Worm (Caenorhabditis elegans) whole organism, dauer: ENCODE measurements around the gene T19C3.3.

Experiments used
- unc-62 ChIP-seq: sonication (generic microtip); optimal IDR thresholded peaks from 2 replicates; lab custom pipeline; 2017; ENCODE audit warnings: missing biosample characterization, missing genetic modification reagents, missing genetic modification characterization

Gene T19C3.3

DNA sequence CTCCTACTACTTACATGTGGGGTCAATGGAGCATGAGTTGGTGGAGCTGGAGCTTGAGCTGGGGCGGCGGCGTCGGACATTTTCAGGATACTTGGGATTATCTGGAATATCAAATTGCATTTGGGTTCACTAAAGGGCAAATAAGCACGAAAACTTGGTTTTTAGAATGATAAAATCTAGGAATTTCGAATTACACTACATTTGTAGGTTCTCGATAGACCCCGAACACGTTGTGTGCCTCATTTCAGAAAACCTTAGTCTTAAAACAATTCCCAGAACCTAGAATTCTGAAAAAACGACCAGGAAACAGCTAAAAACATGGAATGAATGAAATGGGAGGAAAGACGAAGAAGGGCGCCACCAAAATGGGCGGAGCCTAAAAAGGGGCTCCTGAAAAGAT, at the start of gene T19C3.3:
TSS of gene T19C3.3 (minus strand) at position 101 of the 400 bp plus-strand sequence.
- no peak for TF ChIP-seq unc-62 (GFP tag; lab: Kevin White, UChicago)

DNA sequence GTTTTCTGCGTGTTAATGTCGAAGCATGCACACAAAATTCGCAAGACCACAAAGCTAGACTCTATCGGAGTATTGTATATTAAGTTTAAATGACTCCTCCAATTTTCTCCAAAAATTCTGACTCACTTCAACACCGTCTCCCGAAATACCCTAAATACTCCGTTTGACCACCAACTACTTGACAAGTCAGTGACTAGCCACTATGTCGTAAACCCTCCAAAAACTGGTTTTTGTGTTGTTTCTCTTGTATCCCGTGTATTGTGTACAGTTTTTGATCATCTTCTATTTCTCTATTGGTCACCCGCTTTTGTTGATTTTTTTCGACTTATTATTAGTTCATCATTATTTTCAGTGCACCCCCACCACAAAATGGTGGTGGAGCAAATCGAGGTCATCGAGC, 44.0 kb upstream of the T19C3.3 start, which contains the start of gene C09F5.1:
TSS of gene C09F5.1 (plus strand) at position 353 of the 400 bp plus-strand sequence.
- no peak for TF ChIP-seq unc-62 (GFP tag; lab: Kevin White, UChicago)

DNA sequence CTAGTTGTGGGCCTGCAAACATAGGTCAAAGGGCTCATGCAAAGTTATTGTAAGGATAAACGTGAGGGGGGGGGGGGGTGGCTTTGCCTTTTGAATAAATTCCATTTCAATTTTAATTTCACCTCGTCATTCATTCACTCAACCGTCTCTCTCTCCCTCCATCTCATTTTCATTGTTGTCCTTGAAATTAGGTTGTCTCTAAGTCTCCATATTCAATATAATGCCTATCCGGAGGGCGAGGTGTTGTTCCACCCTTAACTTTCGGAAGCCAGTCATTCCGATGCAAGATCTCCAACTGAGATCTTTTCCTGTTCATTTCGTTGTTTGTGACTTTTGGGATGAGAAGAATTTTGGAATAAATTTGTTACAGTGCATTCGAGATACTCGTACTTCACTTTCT, 42.9 kb upstream of the T19C3.3 start:
- TF ChIP-seq unc-62 (GFP tag; lab: Kevin White, UChicago) = no peak

DNA sequence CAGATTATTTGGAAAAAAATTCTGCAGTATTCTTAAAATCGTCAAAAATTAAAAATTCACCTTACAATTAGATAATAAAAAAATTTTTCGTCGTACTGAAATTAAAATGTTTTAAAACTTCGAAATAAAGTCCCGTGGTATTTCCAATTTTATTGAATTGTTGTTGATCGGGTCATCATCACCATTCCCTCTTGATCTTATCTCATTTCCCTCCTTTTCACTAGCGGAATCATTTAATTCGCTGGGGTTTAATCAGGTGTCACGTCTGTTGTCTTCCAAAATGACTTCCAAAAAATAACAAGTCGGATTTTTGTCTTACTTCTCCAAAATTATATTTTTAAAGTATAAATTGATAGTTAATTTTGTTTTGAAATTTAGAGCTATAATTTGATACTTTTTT, 42.3 kb upstream of the T19C3.3 start:
- TF ChIP-seq unc-62 (GFP tag; lab: Kevin White, UChicago) = no peak

DNA sequence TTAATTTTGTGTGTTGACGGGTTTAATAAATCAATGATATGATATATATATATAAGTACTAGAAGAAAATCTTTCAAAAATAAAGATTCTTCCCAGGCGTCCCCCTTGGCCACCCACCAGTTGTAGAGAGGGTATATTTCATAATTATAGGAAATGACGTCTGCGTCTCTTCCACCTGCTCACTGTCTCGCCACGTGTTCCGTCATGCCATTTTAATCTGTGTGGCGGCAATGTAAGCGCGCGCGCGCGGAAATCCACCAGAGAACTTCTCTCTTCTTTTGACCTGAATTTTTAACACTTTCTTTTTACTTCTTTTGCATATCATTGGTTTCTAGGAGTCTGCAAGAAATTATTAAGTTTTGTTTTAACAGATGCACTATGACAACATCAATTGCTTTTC, 40.0 kb upstream of the T19C3.3 start:
- TF ChIP-seq unc-62 (GFP tag; lab: Kevin White, UChicago) = no peak

DNA sequence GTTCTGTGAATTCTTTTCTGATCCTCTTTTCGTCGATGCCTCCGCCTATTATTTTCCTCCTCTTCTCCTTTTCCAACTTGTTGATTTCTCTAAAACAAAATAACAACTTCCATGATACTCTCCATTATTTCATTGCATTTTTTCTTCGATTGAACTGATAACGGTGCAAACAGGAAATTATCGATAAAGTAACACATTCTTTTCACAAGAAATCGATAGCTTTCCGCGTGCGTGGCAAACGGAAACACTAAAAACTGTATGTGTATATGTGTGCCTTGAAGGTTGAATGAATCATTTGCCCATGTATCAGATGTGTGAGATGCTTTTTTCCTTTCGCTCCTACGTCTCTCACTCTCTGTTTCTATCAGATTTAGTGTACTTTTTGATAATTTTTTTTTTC, 37.2 kb upstream of the T19C3.3 start:
- TF ChIP-seq unc-62 (GFP tag; lab: Kevin White, UChicago) = no peak

DNA sequence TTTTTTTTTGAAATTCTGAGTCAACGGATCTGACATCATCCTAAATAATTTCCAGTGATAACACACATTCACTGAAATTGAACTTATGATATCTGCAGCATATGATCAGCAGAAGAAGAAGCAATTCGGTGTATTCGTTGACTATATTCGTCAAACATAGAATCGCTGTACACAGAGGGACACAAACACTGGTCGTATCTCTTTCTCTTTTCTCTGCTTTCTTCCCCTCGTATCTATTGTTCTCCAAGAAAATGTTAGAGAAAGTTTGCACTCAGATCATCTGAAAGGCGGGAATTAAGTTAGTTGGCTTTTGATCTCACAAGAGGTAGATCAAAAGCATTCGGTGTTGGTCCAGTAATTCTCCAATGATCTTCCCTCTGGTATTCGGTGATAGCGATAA, 36.2 kb upstream of the T19C3.3 start:
- no peak for TF ChIP-seq unc-62 (GFP tag; lab: Kevin White, UChicago)

DNA sequence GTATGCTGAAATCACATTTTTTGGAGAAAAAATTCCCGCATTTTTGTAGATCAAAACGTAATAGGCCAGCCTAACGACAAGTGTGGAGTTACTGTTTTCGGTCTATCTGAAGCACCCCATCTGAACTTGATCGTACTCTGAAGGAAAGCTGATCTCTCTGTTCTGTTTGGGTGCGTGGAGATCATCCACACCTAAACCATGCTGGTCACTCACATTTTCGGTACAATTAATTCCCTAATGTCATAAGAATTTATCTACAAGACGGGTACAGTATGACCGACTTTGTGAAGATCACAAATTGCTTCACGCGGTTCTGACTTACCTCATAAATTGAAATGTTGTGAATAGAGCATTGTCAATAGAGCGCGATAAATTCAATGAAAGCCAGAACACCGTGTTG, 35.6 kb upstream of the T19C3.3 start:
- no peak for TF ChIP-seq unc-62 (GFP tag; lab: Kevin White, UChicago)

DNA sequence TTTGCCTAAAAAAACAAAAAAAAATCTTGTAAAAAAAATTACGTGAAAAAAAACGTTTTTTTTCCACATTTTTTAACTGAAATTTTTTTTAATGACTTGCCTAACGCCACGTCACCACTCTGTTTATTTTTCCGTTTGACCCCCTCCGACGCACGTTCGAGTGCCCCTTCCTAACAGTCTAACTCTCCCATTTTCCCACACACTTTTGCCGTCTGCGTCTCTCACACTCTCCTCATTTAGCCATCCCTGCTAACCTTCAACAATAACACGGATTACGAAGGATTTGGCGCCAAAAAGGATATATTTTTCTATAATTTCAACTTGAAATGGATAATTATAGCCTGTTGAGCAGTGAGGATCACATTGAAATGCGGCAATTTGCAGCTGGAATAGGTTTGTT, 32.9 kb upstream of the T19C3.3 start:
- no peak for TF ChIP-seq unc-62 (GFP tag; lab: Kevin White, UChicago)

DNA sequence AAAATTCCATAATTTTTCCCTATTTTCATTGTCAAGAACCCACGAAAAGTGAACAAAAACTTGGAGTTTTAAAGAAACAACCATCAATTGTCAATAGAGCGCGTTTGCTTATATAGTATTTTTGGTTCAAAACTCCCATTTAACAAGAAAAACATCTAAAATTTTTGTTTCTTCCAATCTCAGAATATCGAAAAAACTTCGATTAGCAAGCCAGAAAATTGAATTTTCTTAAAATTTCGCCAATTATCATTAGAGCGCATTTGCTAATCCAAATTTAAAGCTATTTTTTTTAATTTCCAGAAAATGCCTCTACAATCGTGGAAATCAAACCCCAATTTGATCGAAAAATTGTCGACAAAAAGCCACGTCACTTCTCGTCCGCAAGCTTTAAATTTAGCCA, 32.1 kb upstream of the T19C3.3 start, which contains the start of gene orai-1:
TSS of gene orai-1 (plus strand) at position 301 of the 400 bp plus-strand sequence.
- TF ChIP-seq unc-62 (GFP tag; lab: Kevin White, UChicago) = no peak

DNA sequence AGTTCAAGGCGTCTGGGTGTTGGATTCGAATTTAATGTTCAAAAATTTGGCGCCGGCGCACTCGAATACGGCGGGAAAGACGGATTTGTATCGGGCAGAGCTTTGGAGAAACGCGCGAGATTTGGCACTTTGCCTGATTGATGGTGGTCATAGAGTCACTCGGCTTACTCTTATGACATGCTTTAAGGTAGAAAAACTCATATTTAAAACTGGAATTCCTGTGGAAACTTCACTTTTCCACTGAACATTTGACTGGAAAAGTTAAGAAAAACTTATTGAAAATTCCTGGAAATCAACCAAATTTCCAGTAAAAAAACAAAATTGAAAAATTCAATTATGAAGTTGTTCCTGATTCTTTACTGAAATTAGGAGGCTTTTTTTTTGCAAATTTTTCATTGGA, 30.3 kb upstream of the T19C3.3 start:
- no peak for TF ChIP-seq unc-62 (GFP tag; lab: Kevin White, UChicago)

DNA sequence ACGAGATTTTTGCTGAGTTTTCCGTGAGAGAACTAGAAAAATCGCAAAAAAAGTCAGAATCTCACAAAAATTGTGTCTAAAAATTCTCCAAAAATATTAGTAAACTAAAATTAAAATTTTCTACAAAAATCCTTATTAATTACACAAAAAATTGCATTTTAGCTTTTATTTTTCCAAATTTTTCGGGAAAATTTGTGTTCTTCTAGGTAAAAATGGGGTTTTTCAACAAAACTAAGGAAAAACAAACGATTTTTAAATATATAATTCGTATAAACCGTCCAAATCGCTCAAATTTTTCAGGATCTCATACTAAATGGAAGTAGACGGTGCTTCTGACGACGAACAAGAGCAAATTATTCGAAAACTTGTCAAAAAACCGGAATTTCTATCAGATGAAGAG, 27.4 kb upstream of the T19C3.3 start, which contains the start of gene W06E11.1:
TSS of gene W06E11.1 (plus strand) at position 301 of the 400 bp plus-strand sequence.
- no peak for TF ChIP-seq unc-62 (GFP tag; lab: Kevin White, UChicago)

DNA sequence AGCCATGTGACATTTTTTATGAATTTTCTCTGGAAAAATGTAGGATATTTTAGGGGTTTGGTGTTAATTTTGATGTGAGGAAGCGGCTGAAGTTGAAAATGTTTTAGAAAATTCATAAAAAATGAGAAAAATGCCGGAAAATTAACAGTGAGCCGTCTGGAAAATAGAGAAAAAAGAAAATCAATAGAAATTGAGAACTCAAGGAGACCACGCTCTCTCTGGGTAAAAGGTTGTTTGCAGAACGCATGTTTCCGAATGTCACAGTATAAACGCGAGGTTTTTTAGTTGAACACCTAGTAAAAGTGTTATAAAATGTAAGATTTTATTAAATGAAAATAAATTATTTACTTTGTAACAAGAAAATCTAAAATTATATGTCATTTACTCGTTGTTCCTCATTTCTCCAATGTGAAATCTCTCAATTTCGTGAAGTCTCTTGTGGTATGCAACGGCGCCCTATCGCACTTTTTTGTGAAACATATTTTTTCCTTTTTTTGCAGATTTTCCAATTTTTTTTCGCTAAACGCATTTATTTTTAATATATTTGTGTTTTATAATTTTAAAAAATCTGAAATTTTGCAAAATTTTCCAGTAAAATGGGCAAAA, 26.0 kb upstream of the T19C3.3 start, which contains the start of the genes tag-266 and tag-267:
TSS of gene tag-266 (minus strand) at position 29 of the 606 bp plus-strand sequence.
TSS of gene tag-267 (plus strand) at position 593 of the 606 bp plus-strand sequence.
- no peak for TF ChIP-seq unc-62 (GFP tag; lab: Kevin White, UChicago)

DNA sequence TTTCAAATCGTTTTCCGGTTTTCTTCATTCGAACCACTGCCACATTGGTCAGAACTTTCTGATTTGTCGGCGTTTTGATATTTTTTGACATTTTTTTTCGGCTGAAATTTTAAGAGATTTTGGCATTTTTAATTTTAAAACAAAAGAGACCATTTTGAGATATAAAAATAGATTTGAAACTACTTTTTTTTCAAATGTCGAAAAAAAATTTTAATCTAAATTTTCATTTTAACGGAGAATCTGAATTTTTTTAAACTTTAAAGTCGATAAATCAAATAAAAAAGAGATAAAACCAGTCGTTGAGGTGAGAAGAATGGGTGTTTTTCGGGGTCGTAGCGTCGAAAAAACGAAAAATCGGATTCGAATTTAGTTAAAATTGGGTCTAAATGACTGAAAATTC, 24.0 kb upstream of the T19C3.3 start, which contains the start of gene sbds-1:
TSS of gene sbds-1 (minus strand) at position 101 of the 400 bp plus-strand sequence.
- no peak for TF ChIP-seq unc-62 (GFP tag; lab: Kevin White, UChicago)

DNA sequence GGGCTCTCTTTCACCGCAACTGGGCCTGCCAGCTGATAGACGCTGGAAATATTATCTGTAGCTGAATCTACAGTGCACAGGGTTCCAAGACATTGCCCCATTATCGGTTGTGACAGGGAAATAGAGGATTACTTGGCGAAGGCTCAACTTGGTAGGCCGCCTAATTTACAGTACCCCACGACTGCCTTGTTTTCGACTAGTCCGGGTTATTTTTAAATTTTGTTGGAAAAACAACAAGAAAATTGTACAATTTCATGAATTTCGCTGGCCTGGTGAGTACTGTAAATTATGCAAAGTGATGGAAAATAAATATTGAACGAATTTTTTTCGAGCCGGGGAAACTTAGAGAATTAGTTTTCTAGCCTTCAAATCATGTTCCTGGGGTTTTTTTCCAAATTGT, 21.7 kb upstream of the T19C3.3 start, which contains the start of gene T19C3.7:
TSS of gene T19C3.7 (minus strand) at position 101 of the 400 bp plus-strand sequence.
- no peak for TF ChIP-seq unc-62 (GFP tag; lab: Kevin White, UChicago)

DNA sequence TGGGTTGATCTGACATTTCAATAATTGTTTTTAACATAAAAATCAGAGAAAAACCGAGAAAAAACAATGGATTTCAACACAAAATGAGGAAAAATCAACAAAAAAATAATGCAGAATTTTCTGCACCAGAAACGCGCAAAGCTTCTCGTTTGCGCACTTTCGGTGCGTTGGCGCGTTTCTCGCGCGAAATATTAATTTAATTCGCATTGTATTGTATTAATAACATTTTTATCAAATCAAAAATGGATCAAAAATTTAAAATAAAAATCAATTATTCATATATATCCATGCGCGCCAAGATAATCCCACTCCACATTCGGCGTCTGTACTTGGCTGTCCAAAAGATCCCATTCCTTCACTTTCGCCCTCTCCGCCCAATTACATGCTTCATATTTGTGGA, 20.3 kb upstream of the T19C3.3 start, which contains the start of gene fem-2:
TSS of gene fem-2 (minus strand) at position 9 of the 400 bp plus-strand sequence.
- no peak for TF ChIP-seq unc-62 (GFP tag; lab: Kevin White, UChicago)

DNA sequence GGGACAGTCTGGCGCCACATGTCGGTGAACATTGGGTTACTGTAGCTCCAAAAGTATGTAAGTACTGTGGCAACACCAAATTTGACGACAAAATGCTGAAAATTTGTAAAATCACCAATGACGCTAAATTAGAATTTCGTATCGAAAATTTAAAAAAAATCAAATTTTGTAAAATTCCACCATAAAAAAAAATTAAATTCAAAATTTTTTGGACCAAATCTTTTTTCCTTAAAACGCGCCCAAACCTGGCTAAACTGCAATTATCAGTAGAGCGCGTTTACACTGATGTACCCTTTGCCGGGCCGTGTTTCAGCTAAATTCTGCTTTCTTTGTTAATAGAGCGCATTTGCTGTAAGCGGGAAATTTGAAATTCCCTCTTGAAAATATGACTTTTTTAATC, 17.1 kb upstream of the T19C3.3 start, which contains the start of gene T19C3.6:
TSS of gene T19C3.6 (minus strand) at position 101 of the 400 bp plus-strand sequence.
- TF ChIP-seq unc-62 (GFP tag; lab: Kevin White, UChicago) = no peak
